Fruit fly (Drosophila melanogaster) whole organism, embryonic: ENCODE results near the gene ZnT35C.

Experiments used
- Awh ChIP-seq: fragments of 200-800 bp; sonication (Bioruptor generic); IDR thresholded peaks from 2 replicates; pipeline ENCODE4, ENCODE4 v1.3.6; 2022; ENCODE audit warnings: missing biosample characterization, missing genetic modification characterization
- Bgb ChIP-seq: fragments of 200-800 bp; sonication (Bioruptor generic); IDR thresholded peaks from 2 replicates; pipeline ENCODE4 v1.3.6; 2022; ENCODE audit warnings: missing biosample characterization, missing genetic modification characterization; ENCODE audit not compliant: partially characterized antibody
- CG15479 ChIP-seq: fragments of 200-800 bp; sonication (Bioruptor generic); optimal IDR thresholded peaks from 3 replicates; lab custom pipeline; 2019; ENCODE audit warnings: missing biosample characterization, mild to moderate bottlenecking, missing genetic modification characterization, moderate library complexity
- CG7556 ChIP-seq: fragments of 200-800 bp; sonication (Bioruptor generic); optimal IDR thresholded peaks from 2 replicates; lab custom pipeline; 2017; ENCODE audit warnings: missing biosample characterization, mild to moderate bottlenecking, missing genetic modification characterization
- HHEX ChIP-seq: fragments of 200-800 bp; sonication (Bioruptor generic); optimal IDR thresholded peaks from 3 replicates; lab custom pipeline; 2017; ENCODE audit warnings: missing biosample characterization, mild to moderate bottlenecking, missing genetic modification characterization, missing genetic modification reagents
- Hsf ChIP-seq: fragments of 200-800 bp; sonication (Bioruptor generic); optimal IDR thresholded peaks from 3 replicates; lab custom pipeline; 2016; ENCODE audit warnings: missing biosample characterization, missing genetic modification characterization
- dmrt99B ChIP-seq: fragments of 200-800 bp; sonication (Bioruptor generic); optimal IDR thresholded peaks from 2 replicates; lab custom pipeline; 2018; ENCODE audit warnings: missing biosample characterization, mild to moderate bottlenecking, missing genetic modification characterization, moderate library complexity
- sim ChIP-seq: fragments of 200-800 bp; sonication (Bioruptor generic); IDR thresholded peaks from 2 replicates; pipeline ENCODE4 v1.3.6; 2022; ENCODE audit warnings: missing biosample characterization, missing genetic modification characterization

- TF ChIP-seq Awh (GFP tag; lab: Robert Waterston, UW) (no peak), Bgb (GFP tag; lab: Robert Waterston, UW) (no peak), CG7556 (GFP tag; lab: Kevin White, UChicago) (no peak), Hsf (GFP tag; lab: Kevin White, UChicago) (no peak), dmrt99B (tag; lab: Kevin White, UChicago) (no peak), sim (GFP tag; lab: Robert Waterston, UW) (no peak), HHEX (GFP tag; lab: Kevin White, UChicago) (no peak), CG15479 (no peak)
Measured at dm6 chr2L:15274292-15274691, 26.8 kb upstream of the ZnT35C start.
